Worm (Caenorhabditis elegans): ENCODE measurements around the gene rnh-2.
A peak's percentile ranks its signal among the peaks of the same experiment; 100 is the strongest.

The rnh-2 gene

DNA sequence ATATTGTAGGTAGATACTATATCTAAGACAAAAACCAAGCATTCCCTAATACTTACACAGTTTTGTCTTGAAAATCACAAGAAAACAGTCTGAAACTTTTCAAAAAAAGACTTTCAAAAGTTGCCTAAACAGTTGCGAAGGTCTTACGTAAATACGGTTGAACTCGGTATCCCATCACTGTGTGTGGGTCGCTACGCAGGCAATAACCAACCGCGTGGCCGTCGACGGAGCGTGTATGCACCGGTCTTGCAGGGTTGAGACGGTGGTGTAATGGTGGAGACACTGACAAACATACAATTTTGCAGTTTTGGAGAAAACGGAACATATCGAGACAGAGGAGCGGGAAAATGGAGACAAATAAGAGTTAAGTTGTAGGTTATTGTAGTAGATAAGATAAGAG lies 44.3 kb downstream of the rnh-2 start, which contains the start of gene iff-2 (continued):
- TF ChIP-seq mes-2 (tag; optimal IDR thresholded peaks at IDR 0.05; ENCODE audit: poor library complexity, severe bottlenecking): peak; percentile 97
- TF ChIP-seq nhr-76 (tag; optimal IDR thresholded peaks at IDR 0.05): peak; percentile 81
- peak in 1 of 2 experiments; percentile 89; a peak in 1 of 4 replicates for TF ChIP-seq madf-5 (GFP tag; IDR thresholded peaks at IDR 0.05)
- peak; percentile 99 for TF ChIP-seq dmd-6 (GFP tag; IDR thresholded peaks at IDR 0.05)

DNA sequence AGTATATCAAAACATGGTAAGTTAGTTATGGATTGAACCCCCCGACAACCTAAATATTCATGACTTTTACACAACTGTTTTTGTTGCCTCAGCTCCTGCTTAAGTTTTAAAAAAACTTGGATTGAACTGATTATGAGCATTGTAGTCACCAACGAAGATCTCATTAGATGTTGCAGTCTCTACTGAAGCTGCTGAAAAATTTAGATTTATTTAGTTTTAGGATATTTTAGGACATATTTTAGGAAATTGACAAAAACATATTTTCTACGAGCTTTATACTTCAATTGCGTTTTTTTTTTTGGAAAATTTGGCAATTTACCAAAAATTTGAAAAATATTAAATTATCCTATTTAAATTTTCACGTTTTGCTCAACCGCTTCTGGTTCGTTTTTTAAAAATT lies 45.1 kb downstream of the rnh-2 start, which contains the start of gene F54C9.14:
F54C9.14 (plus strand) TSS at position 301 of the 400 bp plus-strand sequence.
- no peak for TF ChIP-seq lin-15B (tag; optimal IDR thresholded peaks at IDR 0.05)
- TF ChIP-seq nhr-6 (tag; optimal IDR thresholded peaks at IDR 0.05): no peak
- no peak for TF ChIP-seq spr-3 (GFP tag; optimal IDR thresholded peaks at IDR 0.05)
- TF ChIP-seq set-16 (GFP tag; IDR thresholded peaks at IDR 0.05): no peak
- no peak for TF ChIP-seq ZK337.2 (GFP tag; IDR thresholded peaks at IDR 0.05)
- TF ChIP-seq lim-7 (GFP tag; IDR thresholded peaks at IDR 0.05): no peak
- TF ChIP-seq Y105C5A.15 (GFP tag; IDR thresholded peaks at IDR 0.05): no peak
- TF ChIP-seq dve-1 (tag; optimal IDR thresholded peaks at IDR 0.05; ENCODE audit: insufficient read depth): no peak
- no peak for TF ChIP-seq lin-1 (GFP tag; IDR thresholded peaks at IDR 0.05)
- no peak for TF ChIP-seq mdt-29 (GFP tag; IDR thresholded peaks at IDR 0.05)

DNA sequence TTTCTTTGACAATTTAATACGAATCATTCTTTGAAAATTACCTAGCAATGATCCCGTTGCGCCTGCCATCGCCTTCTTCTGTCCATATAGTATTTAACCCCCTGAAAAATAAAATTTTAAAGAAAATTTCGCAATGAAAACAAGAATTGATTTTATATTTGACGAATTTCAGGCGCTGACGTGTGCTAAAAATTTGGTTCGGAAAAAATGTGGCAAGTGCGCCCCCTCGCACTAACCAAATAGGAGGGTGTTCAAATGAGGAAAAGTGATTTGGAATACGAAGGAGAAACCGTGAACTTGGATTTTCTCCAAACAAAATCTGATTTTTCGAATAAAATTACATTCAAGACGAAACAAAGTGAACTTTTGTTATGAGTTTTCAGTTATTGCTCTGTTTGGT lies 49.1 kb downstream of the rnh-2 start, which contains the start of gene stc-1:
stc-1 (minus strand) TSS at position 101 of the 400 bp plus-strand sequence.
- TF ChIP-seq ztf-11 (tag; optimal IDR thresholded peaks at IDR 0.05): no peak
- no peak for TF ChIP-seq snpc-1.2 (GFP tag; IDR thresholded peaks at IDR 0.05)
- TF ChIP-seq mdt-29 (GFP tag; IDR thresholded peaks at IDR 0.05): no peak
- TF ChIP-seq pqm-1 (tag; optimal IDR thresholded peaks at IDR 0.05): peak; percentile 20
- no peak for TF ChIP-seq aly-2 (tag; optimal IDR thresholded peaks at IDR 0.05)
- TF ChIP-seq dmd-9 (GFP tag; IDR thresholded peaks at IDR 0.05): no peak
- TF ChIP-seq tag-97 (GFP tag; IDR thresholded peaks at IDR 0.05): no peak
- peak; percentile 43 for TF ChIP-seq dve-1 (tag; optimal IDR thresholded peaks at IDR 0.05; ENCODE audit: insufficient read depth)
- TF ChIP-seq ZK546.5 (tag; optimal IDR thresholded peaks at IDR 0.05): no peak
- no peak for TF ChIP-seq spr-1 (tag; optimal IDR thresholded peaks at IDR 0.05)
- no peak for TF ChIP-seq mxl-3 (GFP tag; optimal IDR thresholded peaks at IDR 0.05)
- no peak for TF ChIP-seq lin-1 (GFP tag; IDR thresholded peaks at IDR 0.05)
- TF ChIP-seq unc-39 (tag; optimal IDR thresholded peaks at IDR 0.05): no peak
- TF ChIP-seq saeg-2 (GFP tag; IDR thresholded peaks at IDR 0.05): no peak
- peak; percentile 81 for TF ChIP-seq lin-38 (GFP tag; IDR thresholded peaks at IDR 0.05)
- no peak for TF ChIP-seq nhr-102 (tag; optimal IDR thresholded peaks at IDR 0.05)
- TF ChIP-seq ztf-7 (tag; optimal IDR thresholded peaks at IDR 0.05): no peak
- no peak for TF ChIP-seq ceh-20 (GFP tag; IDR thresholded peaks at IDR 0.05)
- no peak for TF ChIP-seq egl-27 (tag; optimal IDR thresholded peaks at IDR 0.05)
- no peak for TF ChIP-seq Y48G9A.11 (GFP tag; IDR thresholded peaks at IDR 0.05)
- TF ChIP-seq T26A8.4 (GFP tag; IDR thresholded peaks at IDR 0.05): peak; percentile 35; the same call in 1 of the 2 replicates
- peak; percentile 23 for TF ChIP-seq aha-1 (tag)
- TF ChIP-seq nhr-111 (GFP tag; optimal IDR thresholded peaks at IDR 0.05): no peak
- TF ChIP-seq nhr-10 (tag; optimal IDR thresholded peaks at IDR 0.05): peak; percentile 1
- no peak for TF ChIP-seq zfp-3 (GFP tag; conservative IDR thresholded peaks at IDR 0.05)
- no peak for TF ChIP-seq mdl-1 (tag; optimal IDR thresholded peaks at IDR 0.05)
- TF ChIP-seq zip-2 (tag; optimal IDR thresholded peaks at IDR 0.05): no peak
- no peak for TF ChIP-seq lir-3 (tag; optimal IDR thresholded peaks at IDR 0.05)
- TF ChIP-seq hmg-1.1 (GFP tag; IDR thresholded peaks at IDR 0.05): no peak
- no peak for TF ChIP-seq hif-1 (tag; optimal IDR thresholded peaks at IDR 0.05)
- no peak for TF ChIP-seq F37D6.2 (tag; optimal IDR thresholded peaks at IDR 0.05)
- TF ChIP-seq daf-16 (GFP tag; optimal IDR thresholded peaks at IDR 0.05): no peak
- TF ChIP-seq daf-16 (tag; optimal IDR thresholded peaks at IDR 0.05): peak; percentile 33
- TF ChIP-seq zfp-2 (tag; optimal IDR thresholded peaks at IDR 0.05): no peak
- TF ChIP-seq ceh-62 (tag; optimal IDR thresholded peaks at IDR 0.05): no peak
- no peak for TF ChIP-seq hlh-11 (tag; optimal IDR thresholded peaks at IDR 0.05)
- 0 out of 2 replicates have a peak, but pooled peaks have one; percentile 22 for TF ChIP-seq arid-1 (GFP tag; conservative IDR thresholded peaks at IDR 0.05)
- TF ChIP-seq lin-39 (tag; optimal IDR thresholded peaks at IDR 0.05): no peak
